Fruit fly (Drosophila melanogaster) whole organism, embryonic: ENCODE data around the gene nbs.
A peak's percentile ranks its signal among the peaks of the same experiment; 100 is the strongest.

Experiments
- Ada2b ChIP-seq: fragments of 200-800 bp; sonication (Bioruptor generic); IDR thresholded peaks from 2 replicates; pipeline ENCODE4 v1.3.6; 2022; ENCODE audit warnings: missing biosample characterization, missing genetic modification characterization
- Atf3 ChIP-seq: fragments of 200-800 bp; sonication (Bioruptor generic); optimal IDR thresholded peaks from 3 replicates; lab custom pipeline; 2016; ENCODE audit warnings: missing biosample characterization, missing genetic modification characterization
- Bgb ChIP-seq: fragments of 200-800 bp; sonication (Bioruptor generic); IDR thresholded peaks from 2 replicates; pipeline ENCODE4 v1.3.6; 2022; ENCODE audit warnings: missing biosample characterization, missing genetic modification characterization; ENCODE audit not compliant: partially characterized antibody
- CG12071 ChIP-seq: fragments of 200-800 bp; sonication (Bioruptor generic); optimal IDR thresholded peaks from 3 replicates; lab custom pipeline; 2018; ENCODE audit warnings: missing biosample characterization, mild to moderate bottlenecking, missing genetic modification characterization
- CG15073 ChIP-seq: fragments of 200-800 bp; sonication (Bioruptor generic); optimal IDR thresholded peaks from 2 replicates; lab custom pipeline; 2016; ENCODE audit warnings: missing biosample characterization, missing genetic modification characterization
- CG18764 ChIP-seq: fragments of 200-800 bp; sonication (Bioruptor generic); optimal IDR thresholded peaks from 3 replicates; lab custom pipeline; 2016; ENCODE audit warnings: missing biosample characterization, missing genetic modification characterization
- CG2202 ChIP-seq: fragments of 200-800 bp; sonication (Bioruptor generic); optimal IDR thresholded peaks from 2 replicates; lab custom pipeline; 2018; ENCODE audit warnings: missing biosample characterization, mild to moderate bottlenecking, missing genetic modification characterization
- CG30403 ChIP-seq: fragments of 200-800 bp; sonication (Bioruptor generic); optimal IDR thresholded peaks from 3 replicates; lab custom pipeline; 2016; ENCODE audit warnings: missing biosample characterization, missing genetic modification characterization
- CG32767 ChIP-seq: fragments of 200-800 bp; sonication (Bioruptor generic); IDR thresholded peaks from 2 replicates; pipeline ENCODE4 v1.3.6; 2022; ENCODE audit warnings: missing biosample characterization, missing genetic modification characterization
- CG3281 ChIP-seq: fragments of 200-800 bp; sonication (Bioruptor generic); optimal IDR thresholded peaks from 3 replicates; lab custom pipeline; 2017; ENCODE audit warnings: missing biosample characterization, mild to moderate bottlenecking, missing genetic modification characterization
- CG3995 ChIP-seq: fragments of 200-800 bp; sonication (Bioruptor generic); optimal IDR thresholded peaks from 3 replicates; lab custom pipeline; 2016; ENCODE audit warnings: missing biosample characterization, missing genetic modification characterization
- CG4730 ChIP-seq: fragments of 200-800 bp; sonication (Bioruptor generic); IDR thresholded peaks from 2 replicates; pipeline ENCODE4 v1.3.6; 2022; ENCODE audit warnings: missing biosample characterization, missing genetic modification characterization
- CG4854 ChIP-seq: fragments of 200-800 bp; sonication (Bioruptor generic); optimal IDR thresholded peaks from 2 replicates; lab custom pipeline; 2016; ENCODE audit warnings: missing biosample characterization, missing genetic modification characterization, inconsistent platforms
- CG5245 ChIP-seq: fragments of 200-800 bp; sonication (Bioruptor generic); optimal IDR thresholded peaks from 3 replicates; lab custom pipeline; 2016; ENCODE audit warnings: missing biosample characterization, missing genetic modification characterization
- CG6683 ChIP-seq: fragments of 200-800 bp; sonication (Bioruptor generic); optimal IDR thresholded peaks from 2 replicates; lab custom pipeline; 2017; ENCODE audit warnings: missing biosample characterization, mild to moderate bottlenecking, missing genetic modification characterization, missing genetic modification reagents
- CG6791 ChIP-seq: fragments of 200-800 bp; sonication (Bioruptor generic); IDR thresholded peaks from 3 replicates; pipeline ENCODE4 v1.3.6; 2022; ENCODE audit warnings: missing biosample characterization, missing genetic modification characterization; ENCODE audit not compliant: partially characterized antibody
- D ChIP-seq, 2 experiments: fragments of 200-800 bp in 1 of 2; fragments of >200 bp in 1 of 2; sonication (Bioruptor generic) in 1 of 2; optimal IDR thresholded peaks; 2 replicates in 1 of 2; 3 replicates in 1 of 2; lab custom pipeline; 2017; ENCODE audit warnings: mild to moderate bottlenecking in 1 of 2, missing biosample characterization in 1 of 2, missing genetic modification characterization in 1 of 2, missing genetic modification reagents in 1 of 2
- Gsc ChIP-seq: fragments of 200-800 bp; sonication (Bioruptor generic); IDR thresholded peaks from 2 replicates; pipeline ENCODE4 v1.3.6; 2022; ENCODE audit warnings: missing biosample characterization, missing genetic modification characterization
- Lpt ChIP-seq: fragments of >200 bp; optimal IDR thresholded peaks from 2 replicates; lab custom pipeline; 2018; ENCODE audit warnings: missing biosample characterization, missing genetic modification characterization
- Mad ChIP-seq: fragments of 200-800 bp; sonication (Bioruptor generic); optimal IDR thresholded peaks from 2 replicates; lab custom pipeline; 2016; ENCODE audit warnings: missing biosample characterization, missing genetic modification characterization
- Opbp ChIP-seq: fragments of 200-800 bp; sonication (Bioruptor generic); IDR thresholded peaks from 3 replicates; pipeline ENCODE4 v1.3.6; 2022; ENCODE audit warnings: missing biosample characterization, missing genetic modification characterization; ENCODE audit not compliant: partially characterized antibody
- Optix ChIP-seq: fragments of 200-800 bp; sonication (Bioruptor generic); IDR thresholded peaks from 3 replicates; pipeline ENCODE4 v1.3.6; 2022; ENCODE audit warnings: missing biosample characterization, missing genetic modification characterization
- Six4 ChIP-seq: fragments of 200-800 bp; sonication (Bioruptor generic); optimal IDR thresholded peaks from 2 replicates; lab custom pipeline; 2016; ENCODE audit warnings: missing biosample characterization, missing genetic modification characterization
- amos ChIP-seq: fragments of 200-800 bp; sonication (Bioruptor generic); IDR thresholded peaks from 2 replicates; pipeline ENCODE4 v1.3.6; 2022; ENCODE audit warnings: missing biosample characterization, missing genetic modification characterization; ENCODE audit not compliant: partially characterized antibody
- bab2 ChIP-seq: fragments of 200-800 bp; sonication (Bioruptor generic); optimal IDR thresholded peaks from 2 replicates; lab custom pipeline; 2016; ENCODE audit warnings: missing biosample characterization, missing genetic modification characterization
- bcd ChIP-seq: fragments of 200-800 bp; sonication (Bioruptor generic); optimal IDR thresholded peaks from 2 replicates; lab custom pipeline; 2017; ENCODE audit warnings: missing biosample characterization, mild to moderate bottlenecking, missing genetic modification characterization
- crol ChIP-seq: fragments of 200-800 bp; sonication (Bioruptor generic); IDR thresholded peaks from 2 replicates; pipeline ENCODE4 v1.3.6; 2022; ENCODE audit warnings: missing biosample characterization, missing genetic modification characterization
- dpn ChIP-seq, 2 experiments: fragments of 200-800 bp; sonication (Bioruptor generic); optimal IDR thresholded peaks; 3 replicates each; lab custom pipeline; 2016; ENCODE audit warnings: missing biosample characterization in 2 of 2, missing genetic modification characterization in 2 of 2
- dysf ChIP-seq: fragments of 200-800 bp; sonication (Bioruptor generic); IDR thresholded peaks from 3 replicates; pipeline ENCODE4 v1.3.6; 2022; ENCODE audit warnings: missing biosample characterization, missing genetic modification characterization
- emc ChIP-seq: fragments of 200-800 bp; sonication (Bioruptor generic); optimal IDR thresholded peaks from 2 replicates; lab custom pipeline; 2016; ENCODE audit warnings: missing biosample characterization, missing genetic modification characterization
- gcm2 ChIP-seq: fragments of 200-800 bp; sonication (Bioruptor generic); optimal IDR thresholded peaks from 2 replicates; lab custom pipeline; 2016; ENCODE audit warnings: missing biosample characterization, missing genetic modification characterization
- hkb ChIP-seq, 2 experiments: fragments of 200-800 bp in 1 of 2; fragments of >200 bp in 1 of 2; sonication (Bioruptor generic) in 1 of 2; IDR thresholded peaks in 1 of 2; optimal IDR thresholded peaks in 1 of 2; 2 replicates each; pipeline versions ENCODE4 v1.3.6 to Lab custom; 2017 to 2022; ENCODE audit warnings: missing biosample characterization in 1 of 2, missing genetic modification characterization in 1 of 2
- kay ChIP-seq: fragments of 200-800 bp; sonication (Bioruptor generic); optimal IDR thresholded peaks from 2 replicates; lab custom pipeline; 2016; ENCODE audit warnings: missing biosample characterization, missing genetic modification characterization
- lab ChIP-seq: fragments of 200-800 bp; sonication (Bioruptor generic); optimal IDR thresholded peaks from 3 replicates; lab custom pipeline; 2017; ENCODE audit warnings: missing biosample characterization, missing genetic modification characterization, mild to moderate bottlenecking, moderate library complexity, missing genetic modification reagents
- mld ChIP-seq: fragments of 200-800 bp; sonication (Bioruptor generic); IDR thresholded peaks from 3 replicates; pipeline ENCODE4 v1.3.6; 2022; ENCODE audit warnings: missing biosample characterization, missing genetic modification characterization; ENCODE audit not compliant: partially characterized antibody
- nau ChIP-seq: fragments of 200-800 bp; sonication (Bioruptor generic); optimal IDR thresholded peaks from 3 replicates; lab custom pipeline; 2017; ENCODE audit warnings: missing biosample characterization, mild to moderate bottlenecking, missing genetic modification characterization, missing genetic modification reagents
- nerfin-2 ChIP-seq: fragments of 200-800 bp; sonication (Bioruptor generic); IDR thresholded peaks from 2 replicates; pipeline ENCODE4 v1.3.6; 2022; ENCODE audit warnings: missing biosample characterization, missing genetic modification characterization; ENCODE audit not compliant: partially characterized antibody
- nom ChIP-seq: fragments of 200-800 bp; sonication (Bioruptor generic); optimal IDR thresholded peaks from 2 replicates; lab custom pipeline; 2017; ENCODE audit warnings: missing biosample characterization, missing genetic modification characterization, mild to moderate bottlenecking, moderate library complexity, missing genetic modification reagents
- p53 ChIP-seq: fragments of 200-800 bp; sonication (Bioruptor generic); optimal IDR thresholded peaks from 2 replicates; lab custom pipeline; 2016; ENCODE audit warnings: missing biosample characterization, missing genetic modification characterization
- pnt ChIP-seq: fragments of 200-800 bp; sonication (Bioruptor generic); optimal IDR thresholded peaks from 3 replicates; lab custom pipeline; 2016; ENCODE audit warnings: missing biosample characterization, missing genetic modification characterization
- prd ChIP-seq, 3 experiments: fragments of >200 bp in 2 of 3; fragments of 200-800 bp in 1 of 3; sonication (Bioruptor generic) in 1 of 3; optimal IDR thresholded peaks in 2 of 3; IDR thresholded peaks in 1 of 3; 2 replicates in 2 of 3; 3 replicates in 1 of 3; pipeline versions ENCODE4 v1.3.6 to Lab custom; 2017 to 2022; ENCODE audit warnings: missing biosample characterization in 1 of 3, missing genetic modification characterization in 1 of 3
- sens-2 ChIP-seq: fragments of 200-800 bp; sonication (Bioruptor generic); IDR thresholded peaks from 2 replicates; pipeline ENCODE4 v1.3.6; 2022; ENCODE audit warnings: missing biosample characterization, missing genetic modification characterization
- seq ChIP-seq: fragments of 200-800 bp; sonication (Bioruptor generic); IDR thresholded peaks from 2 replicates; pipeline ENCODE4 v1.3.6; 2022; ENCODE audit warnings: missing biosample characterization, missing genetic modification characterization
- unpg ChIP-seq: fragments of 200-800 bp; sonication (Bioruptor generic); optimal IDR thresholded peaks from 3 replicates; lab custom pipeline; 2018; ENCODE audit warnings: missing biosample characterization, mild to moderate bottlenecking, missing genetic modification characterization, moderate library complexity
- vfl ChIP-seq: fragments of 200-800 bp; sonication (Bioruptor generic); optimal IDR thresholded peaks from 2 replicates; lab custom pipeline; 2016; ENCODE audit warnings: missing biosample characterization, missing genetic modification characterization
- vnd ChIP-seq: fragments of 200-800 bp; sonication (Bioruptor generic); IDR thresholded peaks from 3 replicates; pipeline ENCODE4 v1.3.6; 2022; ENCODE audit warnings: missing biosample characterization, missing genetic modification characterization; ENCODE audit not compliant: partially characterized antibody

Gene nbs

dm6 chr3L:9696650-9697526 lies 26.1 kb downstream of the nbs start, which contains the start of gene Prps (continued):
- TF ChIP-seq CG2202 (tag; lab: Kevin White, UChicago), result no peak
- peak; percentile 59 for TF ChIP-seq Six4 (GFP tag; lab: Kevin White, UChicago)
- TF ChIP-seq Gsc, result no peak
- TF ChIP-seq dysf (GFP tag; lab: Robert Waterston, UW), result peak; percentile 83
- peak; percentile 61 for TF ChIP-seq p53
- TF ChIP-seq crol (GFP tag; lab: Robert Waterston, UW), result no peak
- TF ChIP-seq sens-2, result peak; percentile 58
- TF ChIP-seq CG3281 (GFP tag; lab: Kevin White, UChicago), result peak; percentile 77
- no peak for TF ChIP-seq CG3995
- TF ChIP-seq Opbp (GFP tag; lab: Robert Waterston, UW), result no peak
- TF ChIP-seq amos, result no peak
- TF ChIP-seq Atf3, result peak; percentile 35
- no peak for TF ChIP-seq CG15073 (GFP tag; lab: Kevin White, UChicago)
- peak; percentile 49 for TF ChIP-seq gcm2 (GFP tag; lab: Kevin White, UChicago)
- TF ChIP-seq hkb (optimal IDR thresholded peaks at IDR 0.05; lab: Kevin White, UChicago), result no peak
- peak; percentile 85 for TF ChIP-seq hkb (GFP tag; IDR thresholded peaks at IDR 0.05; lab: Robert Waterston, UW)
- no peak for TF ChIP-seq vnd (GFP tag; lab: Robert Waterston, UW)
- TF ChIP-seq vfl (GFP tag; lab: Kevin White, UChicago), result peak; percentile 64
- TF ChIP-seq bab2 (GFP tag; lab: Kevin White, UChicago), result peak; percentile 60
- TF ChIP-seq CG5245, result peak; percentile 56
- no peak for TF ChIP-seq D (optimal IDR thresholded peaks at IDR 0.05; lab: Kevin White, UChicago)
- peak; percentile 36 for TF ChIP-seq D (GFP tag; optimal IDR thresholded peaks at IDR 0.05; lab: Kevin White, UChicago)
- TF ChIP-seq pnt (GFP tag; lab: Kevin White, UChicago), result peak; percentile 74
- no peak for TF ChIP-seq nerfin-2
- TF ChIP-seq kay, result peak; percentile 75
- TF ChIP-seq nom (GFP tag; lab: Kevin White, UChicago), result peak; percentile 90
- TF ChIP-seq CG6683 (GFP tag; lab: Kevin White, UChicago), result peak; percentile 49
- no peak; the same call in 1 of the 2 replicates for TF ChIP-seq Bgb
- TF ChIP-seq dpn (GFP tag; optimal IDR thresholded peaks at IDR 0.05; lab: Kevin White, UChicago), result peak; percentile 78 to 83
- no peak for TF ChIP-seq prd (optimal IDR thresholded peaks at IDR 0.05; lab: Kevin White, UChicago)
- TF ChIP-seq prd (GFP tag; IDR thresholded peaks at IDR 0.05; lab: Robert Waterston, UW), result peak; percentile 81
- TF ChIP-seq Ada2b, result peak; percentile 80
- peak; percentile 63; the same call in 1 of the 2 replicates for TF ChIP-seq seq (GFP tag; lab: Robert Waterston, UW)
- TF ChIP-seq mld (GFP tag; lab: Robert Waterston, UW), result no peak
- TF ChIP-seq Lpt, result no peak
- peak; percentile 54 for TF ChIP-seq CG18764
- TF ChIP-seq nau, result peak; percentile 73
- peak; percentile 64 for TF ChIP-seq Optix (GFP tag; lab: Robert Waterston, UW)
- TF ChIP-seq CG4730 (GFP tag; lab: Robert Waterston, UW), result peak; percentile 77
- peak; percentile 68 for TF ChIP-seq bcd (GFP tag; lab: Kevin White, UChicago)
- 0 out of 2 replicates have a peak, but pooled peaks have one; percentile 39 for TF ChIP-seq CG32767 (GFP tag; lab: Robert Waterston, UW)
- peak; percentile 80 for TF ChIP-seq unpg
- peak; percentile 75 for TF ChIP-seq CG30403 (GFP tag; lab: Kevin White, UChicago)
- peak; percentile 74 for TF ChIP-seq CG4854 (GFP tag; lab: Kevin White, UChicago)
- peak; percentile 33 for TF ChIP-seq emc (GFP tag; lab: Kevin White, UChicago)
- TF ChIP-seq Mad, result peak; percentile 24
- TF ChIP-seq lab (GFP tag; lab: Kevin White, UChicago), result peak; percentile 93
- no peak for TF ChIP-seq CG6791 (GFP tag; lab: Robert Waterston, UW)
- TF ChIP-seq CG12071, result peak; percentile 87
